Worm (Caenorhabditis elegans): ENCODE measurements around the gene Y69H2.10.

DNA sequence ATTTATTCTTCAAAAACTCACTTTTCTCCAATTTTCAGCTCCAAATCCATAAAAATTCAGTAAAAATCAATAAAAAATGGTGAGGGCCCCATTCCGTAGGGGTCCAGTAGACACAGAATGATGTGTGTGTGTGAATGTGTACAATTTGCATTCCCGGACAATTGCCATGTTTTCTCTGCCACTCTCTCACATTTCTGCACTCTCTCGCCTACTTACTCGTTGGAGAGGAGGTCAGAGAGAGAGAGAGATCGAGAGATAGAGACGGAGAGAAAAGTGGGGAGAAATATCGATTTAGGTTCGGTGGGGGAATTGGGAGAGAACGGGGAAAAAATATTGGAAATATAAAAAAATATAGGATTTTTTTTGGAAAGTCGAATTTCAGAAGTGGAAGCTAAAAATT is 53.5 kb downstream of the Y69H2.10 start:
- TF ChIP-seq ceh-63 (GFP tag; optimal IDR thresholded peaks at IDR 0.05) (peak; percentile 39), nhr-77 (tag; optimal IDR thresholded peaks at IDR 0.05) (peak; percentile 64), ama-1 (optimal IDR thresholded peaks at IDR 0.05) (no peak), fkh-4 (tag; optimal IDR thresholded peaks at IDR 0.05; ENCODE audit: borderline replicate concordance) (no peak), aly-2 (tag; optimal IDR thresholded peaks at IDR 0.05) (no peak), pqm-1 (tag; optimal IDR thresholded peaks at IDR 0.05) (no peak), ceh-82 (tag; optimal IDR thresholded peaks at IDR 0.05) (peak; percentile 75 to 90 (median 85)), snpc-4 (tag; optimal IDR thresholded peaks at IDR 0.05) (peak; percentile 86), ztf-4 (tag; optimal IDR thresholded peaks at IDR 0.05) (no peak)

All from whole organism, L1 larva.